Fruit fly (Drosophila melanogaster): ENCODE data around the gene hoip.

The hoip gene

DNA sequence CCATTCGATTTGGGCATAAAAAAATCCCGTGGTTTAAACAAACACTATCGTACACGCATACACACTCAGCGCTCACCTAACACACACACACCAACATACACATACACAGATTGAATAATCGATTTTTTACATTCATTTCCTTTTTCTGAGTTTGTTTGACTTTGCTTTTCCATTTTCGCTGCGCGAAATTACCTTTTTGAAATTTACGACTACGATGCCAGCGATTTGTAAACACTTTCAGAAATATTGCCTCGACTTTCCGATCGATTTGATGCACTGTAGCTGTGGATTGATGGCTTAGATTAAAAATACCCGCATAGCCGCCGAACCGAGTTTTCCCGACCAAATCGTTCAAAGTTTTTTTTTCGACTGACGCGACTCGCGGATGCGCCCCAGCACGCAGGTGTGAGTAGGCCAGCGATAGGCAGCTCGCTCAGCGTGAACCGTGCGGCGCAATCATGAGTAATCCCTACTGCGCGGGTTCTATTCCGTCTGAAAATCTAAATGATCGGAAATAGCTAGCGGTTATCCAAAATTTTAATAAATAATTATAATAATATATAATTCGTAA lies 583 bp upstream of the hoip start, which contains the start of gene Pka-C1 (continued):
- no peak for TF ChIP-seq CG7987 (GFP tag; optimal IDR thresholded peaks at IDR 0.05)
- TF ChIP-seq sd (tag; optimal IDR thresholded peaks at IDR 0.05): no peak
- TF ChIP-seq E2f2 (GFP tag; IDR thresholded peaks at IDR 0.05): no peak; the same call in 1 of the 2 replicates
- TF ChIP-seq gce (GFP tag; IDR thresholded peaks at IDR 0.05): no peak
- no peak for TF ChIP-seq Poxn (GFP tag; IDR thresholded peaks at IDR 0.05)
- no peak for TF ChIP-seq Hmx (GFP tag; optimal IDR thresholded peaks at IDR 0.05)
- peak; percentile 39 for TF ChIP-seq CG17568 (GFP tag; optimal IDR thresholded peaks at IDR 0.05)
- peak; percentile 45 for TF ChIP-seq ato (GFP tag; IDR thresholded peaks at IDR 0.05; ENCODE audit: partially characterized antibody)
- peak; percentile 19 for TF ChIP-seq D19A (tag; optimal IDR thresholded peaks at IDR 0.05)
- TF ChIP-seq lmd (GFP tag; IDR thresholded peaks at IDR 0.05): peak; percentile 53
- TF ChIP-seq ci (GFP tag; IDR thresholded peaks at IDR 0.05): peak; percentile 82
- TF ChIP-seq zfh2 (GFP tag; optimal IDR thresholded peaks at IDR 0.05): no peak
- TF ChIP-seq CG2889 (GFP tag; IDR thresholded peaks at IDR 0.05): no peak
- peak; percentile 83 for TF ChIP-seq pzg (GFP tag; optimal IDR thresholded peaks at IDR 0.05)
- TF ChIP-seq Mrtf (GFP tag; IDR thresholded peaks at IDR 0.05): peak; percentile 17; the same call in 1 of the 3 replicates
- TF ChIP-seq Dref (GFP tag; IDR thresholded peaks at IDR 0.05): peak; percentile 91
- no peak for TF ChIP-seq crol (GFP tag; IDR thresholded peaks at IDR 0.05)
- TF ChIP-seq Ptx1 (GFP tag; IDR thresholded peaks at IDR 0.05): peak; percentile 38

DNA sequence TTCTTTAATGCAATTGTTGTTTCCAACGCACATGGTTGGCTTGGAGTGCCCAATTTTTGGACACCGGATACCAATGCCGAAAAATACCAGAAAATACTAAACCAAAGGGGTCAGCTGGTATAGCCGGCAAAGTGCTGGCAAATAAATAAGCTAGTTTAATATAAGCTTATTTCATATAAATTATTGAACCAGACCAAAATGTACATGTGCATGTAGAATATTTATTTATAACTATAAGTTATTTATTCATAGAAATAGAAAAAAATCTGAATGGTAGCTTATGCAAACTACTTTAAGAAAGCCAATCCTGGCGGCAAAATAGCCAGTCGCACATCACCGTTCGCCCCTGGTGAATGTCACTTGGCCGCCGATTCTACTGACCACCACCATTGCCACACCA lies 863 bp downstream of the hoip start, which contains the start of gene pelo:
TSS of gene pelo (plus strand) at position 357 of the 400 bp plus-strand sequence.
- peak; percentile 65 for TF ChIP-seq dysf (GFP tag; IDR thresholded peaks at IDR 0.05)
- no peak for TF ChIP-seq rib (GFP tag; IDR thresholded peaks at IDR 0.05)
- TF ChIP-seq Dp (GFP tag; optimal IDR thresholded peaks at IDR 0.05): peak; percentile 12
- peak; percentile 79 for TF ChIP-seq slbo (GFP tag; IDR thresholded peaks at IDR 0.05)
- no peak for TF ChIP-seq CG3726 (GFP tag; IDR thresholded peaks at IDR 0.05)
- peak; percentile 61 for TF ChIP-seq dmrt99B (tag; optimal IDR thresholded peaks at IDR 0.05)
- TF ChIP-seq gro (GFP tag; optimal IDR thresholded peaks at IDR 0.05): no peak
- no peak for TF ChIP-seq pros (GFP tag; optimal IDR thresholded peaks at IDR 0.05)
- TF ChIP-seq CG17328 (GFP tag; IDR thresholded peaks at IDR 0.05): peak; percentile 45
- peak; percentile 88 for TF ChIP-seq Max (GFP tag; optimal IDR thresholded peaks at IDR 0.05)
- peak; percentile 71 for TF ChIP-seq CG30403 (GFP tag; optimal IDR thresholded peaks at IDR 0.05)
- TF ChIP-seq Xbp1 (GFP tag; optimal IDR thresholded peaks at IDR 0.05): peak; percentile 64
- TF ChIP-seq dpn (GFP tag; optimal IDR thresholded peaks at IDR 0.05): peak in 1 of 2 experiments; percentile 66
- no peak for TF ChIP-seq NK7.1 (GFP tag; optimal IDR thresholded peaks at IDR 0.05)
- TF ChIP-seq Vsx1 (GFP tag; optimal IDR thresholded peaks at IDR 0.05): peak; percentile 73
- TF ChIP-seq Elba2 (GFP tag; optimal IDR thresholded peaks at IDR 0.05): peak; percentile 1
- peak; percentile 56 for TF ChIP-seq CG6813 (GFP tag; optimal IDR thresholded peaks at IDR 0.05)
- TF ChIP-seq btn (GFP tag; optimal IDR thresholded peaks at IDR 0.05): no peak
- peak; percentile 71 for TF ChIP-seq CG13424 (tag; optimal IDR thresholded peaks at IDR 0.05)
- peak; percentile 50 for TF ChIP-seq CG17359 (tag; optimal IDR thresholded peaks at IDR 0.05)
- TF ChIP-seq ind (GFP tag; optimal IDR thresholded peaks at IDR 0.05): peak; percentile 56
- peak; percentile 94 for TF ChIP-seq row (GFP tag; IDR thresholded peaks at IDR 0.05)
- TF ChIP-seq HmgD (GFP tag; optimal IDR thresholded peaks at IDR 0.05): no peak
- TF ChIP-seq cwo (GFP tag; optimal IDR thresholded peaks at IDR 0.05): peak; percentile 51
- peak; percentile 62 for TF ChIP-seq dmrt11E (tag; optimal IDR thresholded peaks at IDR 0.05)
- no peak; the same call in 1 of the 2 replicates for TF ChIP-seq CG13287 (GFP tag; IDR thresholded peaks at IDR 0.05; ENCODE audit: partially characterized antibody)
- no peak for TF ChIP-seq peb (GFP tag; IDR thresholded peaks at IDR 0.05)
- no peak for TF ChIP-seq CG6654 (GFP tag; optimal IDR thresholded peaks at IDR 0.05)
- TF ChIP-seq CG32772 (GFP tag; IDR thresholded peaks at IDR 0.05): peak; percentile 49; the same call in 1 of the 2 replicates
- no peak for TF ChIP-seq CHES-1-like (GFP tag; optimal IDR thresholded peaks at IDR 0.05)
- peak; percentile 2 for TF ChIP-seq CG13624 (GFP tag; optimal IDR thresholded peaks at IDR 0.05)
- no peak for TF ChIP-seq disco-r (GFP tag; optimal IDR thresholded peaks at IDR 0.05)
- no peak for TF ChIP-seq CG14667 (GFP tag; IDR thresholded peaks at IDR 0.05)

Data from whole organism, embryonic.